Fruit fly (Drosophila melanogaster): Measurements from ENCODE around the gene verm.
"Not testable (repeated sequence)": the region's sequence is repeated elsewhere in the genome, so short reads cannot be mapped to it uniquely, and the experiment has no call there.

The verm gene

dm6 chr3L:19695057-19695627, at the start of gene verm:
Gene verm, minus strand, starts transcription at chr3L:19695260.
- TF ChIP-seq vri (GFP tag; optimal IDR thresholded peaks at IDR 0.05) = peak; percentile 24
- TF ChIP-seq CG6163 (GFP tag; IDR thresholded peaks at IDR 0.05) = 0 out of 3 replicates have a peak, but pooled peaks have one; percentile 14
- peak; percentile 36 for TF ChIP-seq Eip78C (GFP tag)
- no peak for TF ChIP-seq CG11902 (GFP tag; optimal IDR thresholded peaks at IDR 0.05)
- no peak for TF ChIP-seq CG11762 (GFP tag; optimal IDR thresholded peaks at IDR 0.05; ENCODE audit: insufficient read depth)
- TF ChIP-seq lz (GFP tag; optimal IDR thresholded peaks at IDR 0.05) = no peak
- TF ChIP-seq esn (GFP tag; optimal IDR thresholded peaks at IDR 0.05) = no peak
- 0 out of 2 replicates have a peak, but pooled peaks have one; percentile 17 for TF ChIP-seq CG15336 (GFP tag; IDR thresholded peaks at IDR 0.05)
- no peak for TF ChIP-seq CG8632 (GFP tag; optimal IDR thresholded peaks at IDR 0.05)
- TF ChIP-seq CG1621 (tag; optimal IDR thresholded peaks at IDR 0.05) = peak; percentile 26
- TF ChIP-seq topi (GFP tag; optimal IDR thresholded peaks at IDR 0.05) = no peak
- TF ChIP-seq CG6276 (GFP tag; optimal IDR thresholded peaks at IDR 0.05) = no peak
- TF ChIP-seq Blimp-1 (GFP tag; optimal IDR thresholded peaks at IDR 0.05) = no peak
- TF ChIP-seq CG4318 (GFP tag; optimal IDR thresholded peaks at IDR 0.05) = no peak
- no peak for TF ChIP-seq cyc (GFP tag; optimal IDR thresholded peaks at IDR 0.05)
- TF ChIP-seq eg (GFP tag; IDR thresholded peaks at IDR 0.05) = 0 out of 3 replicates have a peak, but pooled peaks have one; percentile 27
- TF ChIP-seq Sox14 (GFP tag; optimal IDR thresholded peaks at IDR 0.05) = no peak

dm6 chr3L:19728694-19729093, 33.6 kb upstream of the verm start, which contains the start of gene CG42529:
Gene CG42529, plus strand, starts transcription at chr3L:19728994.
- TF ChIP-seq CG6854 (GFP tag; optimal IDR thresholded peaks at IDR 0.05); CG3032 (tag; optimal IDR thresholded peaks at IDR 0.05); Eip75B (GFP tag; optimal IDR thresholded peaks at IDR 0.05): not testable (repeated sequence)

DNA sequence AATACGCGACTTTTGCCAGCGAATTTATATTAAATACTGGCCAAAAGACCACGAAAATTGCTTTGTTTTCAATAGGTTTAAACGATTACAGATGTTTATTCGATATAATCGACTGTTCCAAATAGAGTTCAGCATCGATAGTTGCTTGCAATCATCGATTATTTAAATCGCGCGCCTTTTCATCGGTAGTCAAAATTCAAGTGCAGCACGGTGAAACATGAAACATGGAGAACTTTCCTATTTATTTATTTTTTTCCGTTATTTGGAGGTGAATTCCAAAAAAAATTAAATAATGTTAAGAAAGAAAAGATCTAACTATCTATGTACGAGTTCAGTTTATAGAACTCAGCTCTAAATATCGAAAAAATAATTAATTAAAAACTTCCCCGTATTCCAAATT, 23.2 kb upstream of the verm start, which contains the start of gene Trpml:
TSS of gene Trpml (minus strand) at position 101 of the 400 bp plus-strand sequence.
- not testable (repeated sequence) for TF ChIP-seq fkh (GFP tag; optimal IDR thresholded peaks at IDR 0.05); CG11762 (GFP tag; optimal IDR thresholded peaks at IDR 0.05; ENCODE audit: insufficient read depth); CG8319 (GFP tag; optimal IDR thresholded peaks at IDR 0.05)

- TF ChIP-seq eg (GFP tag; IDR thresholded peaks at IDR 0.05) (no peak), CG15336 (GFP tag; IDR thresholded peaks at IDR 0.05) (peak; percentile 13; the same call in 1 of the 2 replicates), Eip75B (GFP tag; optimal IDR thresholded peaks at IDR 0.05) (no peak), CG1621 (tag; optimal IDR thresholded peaks at IDR 0.05) (peak; percentile 69), Eip78C (GFP tag) (peak; percentile 43)
Measured at dm6 chr3L:19707570-19708146, 12.6 kb upstream of the verm start, which contains the start of gene serp. Gene serp, minus strand, starts transcription at chr3L:19708015.

DNA sequence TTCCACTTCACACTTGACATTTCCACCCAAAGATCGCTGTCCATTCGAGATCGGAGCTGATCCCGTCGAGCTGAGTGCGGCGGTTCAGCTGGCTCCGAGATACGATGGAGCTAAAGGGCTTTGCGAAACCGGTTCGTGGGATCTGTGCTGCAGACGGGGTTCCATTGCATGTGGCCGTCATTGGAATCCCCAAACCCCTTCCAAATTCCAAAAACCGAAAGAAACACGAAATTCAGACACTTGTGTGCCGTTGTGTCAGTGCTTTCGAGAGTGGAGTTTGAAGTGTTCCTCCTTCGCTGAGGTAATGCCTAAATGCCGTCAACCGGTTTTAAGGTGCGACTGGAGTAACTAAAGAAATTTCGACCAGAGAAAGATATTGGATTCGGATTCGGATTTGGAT, 9.8 kb upstream of the verm start:
- TF ChIP-seq vri (GFP tag; optimal IDR thresholded peaks at IDR 0.05) = peak; percentile 62
- TF ChIP-seq Smox (GFP tag; optimal IDR thresholded peaks at IDR 0.05) = no peak
- TF ChIP-seq CG7368 (GFP tag; optimal IDR thresholded peaks at IDR 0.05) = no peak
- no peak for TF ChIP-seq fd59A (GFP tag; optimal IDR thresholded peaks at IDR 0.05)
- TF ChIP-seq Eip78C (GFP tag) = peak; percentile 43
- no peak for TF ChIP-seq CG3919 (GFP tag; optimal IDR thresholded peaks at IDR 0.05)
- no peak for TF ChIP-seq CG16779 (tag; optimal IDR thresholded peaks at IDR 0.05)
- TF ChIP-seq CG9139 (GFP tag; optimal IDR thresholded peaks at IDR 0.05) = no peak

- TF ChIP-seq Sox102F (GFP tag; optimal IDR thresholded peaks at IDR 0.05) (peak; percentile 33), CG9139 (GFP tag; optimal IDR thresholded peaks at IDR 0.05) (no peak), CG15336 (GFP tag; IDR thresholded peaks at IDR 0.05) (no peak), net (GFP tag; optimal IDR thresholded peaks at IDR 0.05) (no peak), Blimp-1 (GFP tag; optimal IDR thresholded peaks at IDR 0.05) (no peak), fkh (GFP tag; optimal IDR thresholded peaks at IDR 0.05) (no peak), achi (GFP tag; optimal IDR thresholded peaks at IDR 0.05) (no peak), fd85E (GFP tag; optimal IDR thresholded peaks at IDR 0.05) (no peak), CG6808 (GFP tag; optimal IDR thresholded peaks at IDR 0.05) (peak; percentile 2), CG7368 (GFP tag; optimal IDR thresholded peaks at IDR 0.05) (no peak), CG4318 (GFP tag; optimal IDR thresholded peaks at IDR 0.05) (no peak), Hr4 (GFP tag; optimal IDR thresholded peaks at IDR 0.05) (no peak), CG34406 (GFP tag; optimal IDR thresholded peaks at IDR 0.05) (no peak), CG8119 (GFP tag; IDR thresholded peaks at IDR 0.05) (no peak), CG8632 (GFP tag; optimal IDR thresholded peaks at IDR 0.05) (no peak), Lpt (GFP tag; optimal IDR thresholded peaks at IDR 0.05) (no peak), acj6 (GFP tag; optimal IDR thresholded peaks at IDR 0.05) (no peak), dsx (GFP tag; optimal IDR thresholded peaks at IDR 0.05; ENCODE audit: poor library complexity, severe bottlenecking) (no peak), Eip75B (GFP tag; optimal IDR thresholded peaks at IDR 0.05) (no peak)
Measured at dm6 chr3L:19703323-19703722, 8.3 kb upstream of the verm start.
